Worm (Caenorhabditis elegans) whole organism, L1 larva: ENCODE measurements around the gene asm-3.
A peak's percentile ranks its signal among the peaks of the same experiment; 100 is the strongest.

Experiments
- C34B4.2 ChIP-seq: sonication (generic microtip); optimal IDR thresholded peaks from 2 replicates; lab custom pipeline; 2017; ENCODE audit warnings: mild to moderate bottlenecking, missing genetic modification characterization, missing compliant biosample characterization
- F16B12.6 ChIP-seq: fragments of 150-350 bp; optimal IDR thresholded peaks from 2 replicates; lab custom pipeline; 2014; ENCODE audit warnings: missing biosample characterization, missing genetic modification characterization
- alr-1 ChIP-seq: fragments of 200-800 bp; sonication (Bioruptor generic); optimal IDR thresholded peaks from 2 replicates; lab custom pipeline; 2018; ENCODE audit warnings: borderline replicate concordance, mild to moderate bottlenecking, missing genetic modification characterization, missing compliant biosample characterization
- aly-2 ChIP-seq: fragments of 150-350 bp; optimal IDR thresholded peaks from 2 replicates; lab custom pipeline; 2014; ENCODE audit warnings: missing biosample characterization, missing genetic modification characterization
- blmp-1 ChIP-seq: fragments of 150-350 bp; optimal IDR thresholded peaks from 2 replicates; lab custom pipeline; 2014; ENCODE audit warnings: missing biosample characterization, missing genetic modification characterization
- ceh-63 ChIP-seq: fragments of 200-800 bp; sonication (Bioruptor generic); optimal IDR thresholded peaks from 2 replicates; lab custom pipeline; 2018; ENCODE audit warnings: mild to moderate bottlenecking, missing genetic modification characterization, missing compliant biosample characterization
- ceh-82 ChIP-seq, 3 experiments: fragments of 150-350 bp in 1 of 3; sonication (generic microtip) in 2 of 3; optimal IDR thresholded peaks; 2 replicates each; lab custom pipeline; 2014 to 2017; ENCODE audit warnings: missing biosample characterization in 3 of 3, missing genetic modification characterization in 3 of 3
- ceh-88 ChIP-seq: fragments of 200-800 bp; sonication (Bioruptor generic); IDR thresholded peaks from 2 replicates; pipeline ENCODE4 v1.3.6; 2022; ENCODE audit warnings: missing genetic modification characterization, missing compliant biosample characterization
- ceh-90 ChIP-seq: sonication (generic microtip); optimal IDR thresholded peaks from 2 replicates; lab custom pipeline; 2016; ENCODE audit warnings: missing genetic modification characterization, missing compliant biosample characterization
- ces-1 ChIP-seq: fragments of 150-350 bp; optimal IDR thresholded peaks from 2 replicates; lab custom pipeline; 2014; ENCODE audit warnings: missing biosample characterization, missing genetic modification reagents, missing genetic modification characterization
- dpl-1 ChIP-seq, 3 experiments: fragments of 150-350 bp in 2 of 3; sonication (generic microtip) in 1 of 3; optimal IDR thresholded peaks; 2 replicates each; lab custom pipeline; 2014 to 2017; ENCODE audit warnings: missing biosample characterization in 3 of 3, missing genetic modification characterization in 3 of 3, missing genetic modification reagents in 3 of 3
- efl-1 ChIP-seq, 4 experiments: fragments of 150-350 bp; optimal IDR thresholded peaks in 3 of 4; peaks in 1 of 4; 1 replicate in 1 of 4; 2 replicates in 3 of 4; lab custom pipeline; 2014; ENCODE audit warnings: missing biosample characterization in 2 of 4, missing genetic modification characterization in 2 of 4, missing genetic modification reagents in 2 of 4
- elt-2 ChIP-seq: sonication (generic microtip); optimal IDR thresholded peaks from 2 replicates; lab custom pipeline; 2016; ENCODE audit warnings: missing genetic modification characterization, mild to moderate bottlenecking, inconsistent platforms, missing compliant biosample characterization, missing genetic modification reagents
- ets-5 ChIP-seq: fragments of 200-800 bp; sonication (Bioruptor generic); IDR thresholded peaks from 2 replicates; pipeline ENCODE4 v1.3.6; 2022; ENCODE audit warnings: missing genetic modification characterization, missing compliant biosample characterization
- fkh-10 ChIP-seq: sonication (generic microtip); optimal IDR thresholded peaks from 2 replicates; lab custom pipeline; 2017; ENCODE audit warnings: missing biosample characterization, missing genetic modification reagents, missing genetic modification characterization
- fkh-8 ChIP-seq: sonication (generic microtip); optimal IDR thresholded peaks from 2 replicates; lab custom pipeline; 2016; ENCODE audit warnings: mild to moderate bottlenecking, missing genetic modification characterization, missing compliant biosample characterization
- grh-1 ChIP-seq: fragments of 200-800 bp; sonication (Bioruptor generic); IDR thresholded peaks from 2 replicates; pipeline ENCODE4 v1.3.6; 2022; ENCODE audit warnings: missing genetic modification reagents, missing genetic modification characterization, missing compliant biosample characterization
- hlh-4 ChIP-seq: sonication (generic microtip); optimal IDR thresholded peaks from 2 replicates; lab custom pipeline; 2016; ENCODE audit warnings: mild to moderate bottlenecking, missing genetic modification characterization, missing compliant biosample characterization
- irx-1 ChIP-seq: sonication (generic microtip); optimal IDR thresholded peaks from 2 replicates; lab custom pipeline; 2016; ENCODE audit warnings: missing genetic modification characterization, missing compliant biosample characterization
- isw-1 ChIP-seq: fragments of 200-800 bp; sonication (Bioruptor generic); IDR thresholded peaks from 2 replicates; pipeline ENCODE4 v1.3.6; 2022; ENCODE audit warnings: missing genetic modification characterization, missing compliant biosample characterization
- lin-14 ChIP-seq: fragments of 200-800 bp; sonication (Bioruptor generic); optimal IDR thresholded peaks from 2 replicates; lab custom pipeline; 2018; ENCODE audit warnings: mild to moderate bottlenecking, missing genetic modification characterization, moderate library complexity, missing compliant biosample characterization
- lin-15B ChIP-seq: fragments of 150-350 bp; sonication (generic microtip); optimal IDR thresholded peaks from 3 replicates; lab custom pipeline; 2014; ENCODE audit warnings: missing biosample characterization, missing genetic modification characterization
- lin-35 ChIP-seq, 2 experiments: fragments of 150-350 bp; optimal IDR thresholded peaks; 2 replicates each; lab custom pipeline; 2014; ENCODE audit warnings: missing biosample characterization in 2 of 2, missing genetic modification characterization in 2 of 2, missing genetic modification reagents in 2 of 2
- lin-39 ChIP-seq: fragments of 150-350 bp; optimal IDR thresholded peaks from 2 replicates; lab custom pipeline; 2014; ENCODE audit warnings: missing biosample characterization, missing genetic modification reagents, missing genetic modification characterization
- mab-9 ChIP-seq: fragments of 200-800 bp; sonication (Bioruptor generic); IDR thresholded peaks from 2 replicates; pipeline ENCODE4 v1.3.6; 2022; ENCODE audit warnings: missing genetic modification reagents, missing genetic modification characterization, missing compliant biosample characterization
- mep-1 ChIP-seq: fragments of 150-350 bp; optimal IDR thresholded peaks from 2 replicates; lab custom pipeline; 2014; ENCODE audit warnings: missing biosample characterization, missing genetic modification characterization
- nhr-12 ChIP-seq: sonication (generic microtip); optimal IDR thresholded peaks from 2 replicates; lab custom pipeline; 2017; ENCODE audit warnings: missing biosample characterization, missing genetic modification characterization
- nhr-19 ChIP-seq: fragments of 200-800 bp; sonication (Bioruptor generic); conservative IDR thresholded peaks from 2 replicates; pipeline ENCODE4 v1.3.6; 2022; ENCODE audit warnings: missing genetic modification characterization, missing compliant biosample characterization
- nhr-237 ChIP-seq: fragments of 150-350 bp; optimal IDR thresholded peaks from 2 replicates; lab custom pipeline; 2014; ENCODE audit warnings: missing biosample characterization, missing genetic modification characterization
- nhr-85 ChIP-seq: sonication (generic microtip); peaks from one replicate; lab custom pipeline; 2016; ENCODE audit warnings: missing genetic modification characterization, inconsistent platforms, missing compliant biosample characterization
- pag-3 ChIP-seq: sonication (generic microtip); optimal IDR thresholded peaks from 2 replicates; lab custom pipeline; 2017; ENCODE audit warnings: missing genetic modification characterization, mild to moderate bottlenecking, missing compliant biosample characterization, antibody characterized with exemption, borderline replicate concordance; ENCODE audit not compliant: insufficient read depth
- pqm-1 ChIP-seq: sonication (generic microtip); optimal IDR thresholded peaks from 3 replicates; lab custom pipeline; 2017; ENCODE audit warnings: missing biosample characterization, missing genetic modification characterization
- rnt-1 ChIP-seq: sonication (generic microtip); optimal IDR thresholded peaks from 2 replicates; lab custom pipeline; 2016; ENCODE audit warnings: mild to moderate bottlenecking, missing genetic modification characterization, moderate library complexity, missing compliant biosample characterization
- sox-4 ChIP-seq: sonication (generic microtip); optimal IDR thresholded peaks from 2 replicates; lab custom pipeline; 2016; ENCODE audit warnings: missing genetic modification characterization, missing compliant biosample characterization
- sup-37 ChIP-seq: fragments of 200-800 bp; sonication (Bioruptor generic); optimal IDR thresholded peaks from 2 replicates; lab custom pipeline; 2018; ENCODE audit warnings: mild to moderate bottlenecking, missing genetic modification characterization, missing compliant biosample characterization
- swsn-7 ChIP-seq: sonication (generic microtip); optimal IDR thresholded peaks from 2 replicates; lab custom pipeline; 2016; ENCODE audit warnings: missing genetic modification characterization, missing compliant biosample characterization
- tbx-2 ChIP-seq: sonication (generic microtip); optimal IDR thresholded peaks from 2 replicates; lab custom pipeline; 2016; ENCODE audit warnings: missing genetic modification characterization, missing compliant biosample characterization
- unc-130 ChIP-seq: fragments of 150-350 bp; optimal IDR thresholded peaks from 2 replicates; lab custom pipeline; 2017; ENCODE audit warnings: missing biosample characterization, missing genetic modification characterization, inconsistent platforms
- unc-30 ChIP-seq: sonication (generic microtip); optimal IDR thresholded peaks from 2 replicates; lab custom pipeline; 2017; ENCODE audit warnings: missing biosample characterization, missing genetic modification characterization
- unc-86 ChIP-seq: sonication (generic microtip); optimal IDR thresholded peaks from 2 replicates; lab custom pipeline; 2016; ENCODE audit warnings: missing genetic modification characterization, missing compliant biosample characterization
- vab-15 ChIP-seq: sonication (generic microtip); optimal IDR thresholded peaks from 2 replicates; lab custom pipeline; 2017; ENCODE audit warnings: missing genotype, mild to moderate bottlenecking, missing genetic modification characterization, missing compliant biosample characterization
- xbp-1 ChIP-seq: sonication (generic microtip); optimal IDR thresholded peaks from 2 replicates; lab custom pipeline; 2016; ENCODE audit warnings: missing genetic modification characterization, missing compliant biosample characterization

asm-3 gene

ce11 chrIV:523595-523994, at the start of gene asm-3:
asm-3 (minus strand) TSS chrIV:523809.
- no peak for TF ChIP-seq lin-15B (tag; lab: Kevin White, UChicago)
- no peak for TF ChIP-seq nhr-237
- TF ChIP-seq efl-1 (optimal IDR thresholded peaks at IDR 0.05; lab: Kevin White, UChicago), result no peak
- peak in 1 of 2 experiments; percentile 80 for TF ChIP-seq efl-1 (GFP tag; optimal IDR thresholded peaks at IDR 0.05 in 1 of 2; lab: Kevin White, UChicago)
- peak; percentile 20 for TF ChIP-seq elt-2

DNA sequence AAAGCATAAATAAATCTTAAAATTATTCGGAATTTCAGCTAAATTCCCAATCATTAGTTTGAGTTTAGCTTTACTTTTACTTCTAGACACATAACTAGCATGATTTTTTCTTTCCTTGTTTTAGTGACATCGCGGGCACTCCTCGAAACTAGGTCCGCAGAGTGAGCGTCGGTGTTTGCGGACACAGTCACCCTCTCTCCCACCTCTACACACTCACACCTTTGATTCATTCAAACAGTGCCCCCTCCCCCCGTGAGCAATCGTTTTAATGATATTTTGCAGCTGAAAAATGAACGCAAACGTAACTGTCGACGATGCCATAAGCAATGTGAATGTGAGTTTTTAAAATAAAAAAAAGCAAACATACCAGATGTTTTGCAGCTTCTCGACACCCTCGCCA, 48.9 kb upstream of the asm-3 start, which contains the start of gene gex-2:
Gene gex-2 (plus strand): TSS at position 283 of the 400 bp plus-strand sequence.
- peak; percentile 22 for TF ChIP-seq rnt-1 (tag; lab: Kevin White, UChicago)
- TF ChIP-seq dpl-1 (GFP tag; optimal IDR thresholded peaks at IDR 0.05; lab: Kevin White, UChicago), result peak in 2 of 3 experiments; percentile 17 to 47
- TF ChIP-seq ces-1 (GFP tag; lab: Kevin White, UChicago), result no peak
- no peak for TF ChIP-seq fkh-8 (tag; lab: Kevin White, UChicago)
- TF ChIP-seq ceh-82 (tag; optimal IDR thresholded peaks at IDR 0.05; lab: Kevin White, UChicago), result peak in 1 of 3 experiments; percentile 24
- peak; percentile 85 for TF ChIP-seq F16B12.6 (tag; lab: Kevin White, UChicago)
- TF ChIP-seq lin-14 (GFP tag; lab: Kevin White, UChicago), result no peak
- TF ChIP-seq hlh-4 (tag; lab: Kevin White, UChicago), result no peak
- TF ChIP-seq efl-1 (optimal IDR thresholded peaks at IDR 0.05; lab: Kevin White, UChicago), result peak; percentile 33 to 37
- TF ChIP-seq efl-1 (GFP tag; optimal IDR thresholded peaks at IDR 0.05 in 1 of 2; lab: Kevin White, UChicago), result peak; percentile 42 to 87
- no peak for TF ChIP-seq lin-15B (tag; lab: Kevin White, UChicago)
- TF ChIP-seq ceh-90, result no peak
- peak; percentile 34 for TF ChIP-seq mep-1
- peak; percentile 51 to 59 for TF ChIP-seq lin-35 (GFP tag; optimal IDR thresholded peaks at IDR 0.05; lab: Kevin White, UChicago)
- no peak for TF ChIP-seq aly-2 (tag; lab: Kevin White, UChicago)
- TF ChIP-seq grh-1 (GFP tag; lab: Robert Waterston, UW), result no peak

DNA sequence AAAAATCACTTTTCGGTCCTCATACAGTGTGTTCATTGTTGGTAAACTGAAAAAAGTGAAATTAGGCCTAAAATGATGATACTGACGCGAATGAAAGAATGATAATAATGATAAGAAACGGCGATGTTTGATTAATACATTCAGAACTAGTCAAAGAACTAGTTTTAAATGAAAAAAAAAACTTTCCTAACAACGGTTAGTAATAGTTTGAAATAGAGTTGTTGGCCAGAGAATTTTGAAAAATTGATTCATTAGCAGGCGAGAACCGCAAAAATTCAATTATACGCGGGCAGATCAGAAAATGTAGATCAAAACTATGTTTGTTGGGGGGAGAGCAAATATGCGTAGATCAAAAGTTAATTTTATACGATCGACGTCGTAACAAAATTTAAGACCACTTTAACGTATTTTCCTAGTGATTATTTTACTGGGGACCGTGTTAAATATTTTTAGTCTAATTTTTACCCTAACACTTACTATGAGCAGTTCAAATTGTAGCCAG, 47.2 kb upstream of the asm-3 start, which contains the start of gene F56A11.5:
Gene F56A11.5 (minus strand): TSS at position 51 of the 502 bp plus-strand sequence.
- TF ChIP-seq unc-86 (tag; lab: Kevin White, UChicago), result no peak
- TF ChIP-seq unc-30 (tag; lab: Kevin White, UChicago), result no peak
- TF ChIP-seq nhr-237, result no peak
- TF ChIP-seq ceh-63, result no peak
- no peak for TF ChIP-seq irx-1 (tag; lab: Kevin White, UChicago)
- no peak for TF ChIP-seq lin-15B (tag; lab: Kevin White, UChicago)
- TF ChIP-seq fkh-8 (tag; lab: Kevin White, UChicago), result no peak
- no peak for TF ChIP-seq nhr-19
- no peak for TF ChIP-seq isw-1 (GFP tag; lab: Robert Waterston, UW)
- no peak for TF ChIP-seq blmp-1 (tag; lab: Kevin White, UChicago)
- TF ChIP-seq mep-1, result no peak
- TF ChIP-seq ces-1 (GFP tag; lab: Kevin White, UChicago), result no peak
- no peak for TF ChIP-seq nhr-12 (tag; lab: Kevin White, UChicago)
- TF ChIP-seq xbp-1, result no peak
- TF ChIP-seq aly-2 (tag; lab: Kevin White, UChicago), result no peak
- no peak for TF ChIP-seq nhr-85 (tag; lab: Kevin White, UChicago)
- no peak for TF ChIP-seq alr-1
- TF ChIP-seq, all 84 proteins: peak for 0

DNA sequence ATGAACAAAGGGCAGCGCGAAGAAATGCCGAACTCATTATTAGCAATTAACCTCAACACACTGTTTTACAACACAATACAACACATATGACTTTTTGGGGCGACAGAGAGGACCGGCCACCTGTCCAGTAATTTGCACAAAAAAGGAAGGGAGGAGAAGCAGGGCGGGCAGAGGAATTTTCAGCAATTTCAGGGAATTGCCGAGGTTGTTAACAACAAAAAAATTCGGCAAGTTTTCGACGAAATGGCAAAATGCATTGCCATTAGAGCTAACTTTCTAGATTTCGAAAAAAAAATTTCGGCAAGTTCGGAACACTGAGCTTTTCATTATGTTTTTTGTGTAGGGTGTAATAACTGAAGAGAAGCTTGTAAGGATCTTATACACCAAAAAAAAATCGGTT, 40.4 kb upstream of the asm-3 start:
- TF ChIP-seq aly-2 (tag; lab: Kevin White, UChicago) (no peak), efl-1 (optimal IDR thresholded peaks at IDR 0.05; lab: Kevin White, UChicago) (no peak), efl-1 (GFP tag; optimal IDR thresholded peaks at IDR 0.05 in 1 of 2; lab: Kevin White, UChicago) (peak in 1 of 2 experiments; percentile 35)

DNA sequence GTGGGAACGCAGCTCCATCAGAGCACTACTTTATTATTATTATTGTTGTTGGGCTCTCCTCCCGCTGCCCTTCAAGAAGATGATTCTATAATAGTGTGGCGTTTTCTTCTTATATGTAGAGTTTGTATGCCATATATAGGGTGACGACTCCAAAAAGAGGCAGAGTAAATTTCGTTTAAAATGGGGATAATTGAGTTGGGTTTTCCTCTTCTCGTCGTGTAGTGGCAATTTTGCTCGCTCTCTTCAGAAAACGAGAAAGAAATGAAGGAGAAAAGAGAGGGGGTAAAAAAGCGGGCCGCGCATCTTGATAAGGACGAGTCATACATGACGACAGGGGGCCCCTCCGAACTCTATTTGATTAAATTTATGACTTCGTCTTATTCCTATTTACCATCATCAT, 39.8 kb upstream of the asm-3 start:
- TF ChIP-seq fkh-10 (GFP tag; lab: Kevin White, UChicago) (peak; percentile 24), lin-39 (tag; lab: Kevin White, UChicago) (no peak), ceh-82 (tag; optimal IDR thresholded peaks at IDR 0.05; lab: Kevin White, UChicago) (peak in 1 of 3 experiments; percentile 16), unc-86 (tag; lab: Kevin White, UChicago) (no peak), tbx-2 (tag; lab: Kevin White, UChicago) (no peak), mab-9 (GFP tag; lab: Robert Waterston, UW) (no peak), ceh-88 (GFP tag; lab: Robert Waterston, UW) (no peak), C34B4.2 (tag; lab: Kevin White, UChicago) (no peak), pag-3 (no peak), pqm-1 (no peak), ceh-63 (no peak), nhr-19 (no peak), ets-5 (GFP tag; lab: Robert Waterston, UW) (no peak), lin-14 (GFP tag; lab: Kevin White, UChicago) (peak; percentile 60), swsn-7 (tag; lab: Kevin White, UChicago) (no peak), sox-4 (tag; lab: Kevin White, UChicago) (no peak), unc-130 (tag; lab: Kevin White, UChicago) (no peak), unc-30 (tag; lab: Kevin White, UChicago) (no peak), sup-37 (no peak), vab-15 (tag; lab: Kevin White, UChicago) (no peak), dpl-1 (GFP tag; optimal IDR thresholded peaks at IDR 0.05; lab: Kevin White, UChicago) (no peak)
